Fruit fly (Drosophila melanogaster) whole organism, embryonic: ENCODE data around the gene her.

Experiments used
- B-H1 ChIP-seq: fragments of 200-800 bp; sonication (Bioruptor generic); IDR thresholded peaks from 3 replicates; pipeline ENCODE4 v1.3.6; 2022; ENCODE audit warnings: missing biosample characterization, missing genetic modification characterization
- B-H2 ChIP-seq: fragments of 200-800 bp; sonication (Bioruptor generic); optimal IDR thresholded peaks from 2 replicates; lab custom pipeline; 2018; ENCODE audit warnings: missing biosample characterization, mild to moderate bottlenecking, missing genetic modification characterization
- BtbVII ChIP-seq: fragments of 200-800 bp; sonication (Bioruptor generic); optimal IDR thresholded peaks from 3 replicates; lab custom pipeline; 2017; ENCODE audit warnings: missing biosample characterization, mild to moderate bottlenecking, missing genetic modification characterization
- CG10147 ChIP-seq: fragments of 200-800 bp; sonication (Bioruptor generic); optimal IDR thresholded peaks from 2 replicates; lab custom pipeline; 2019; ENCODE audit warnings: missing biosample characterization, mild to moderate bottlenecking, missing genetic modification characterization, moderate library complexity
- CG11085 ChIP-seq: fragments of 200-800 bp; sonication (Bioruptor generic); IDR thresholded peaks from 2 replicates; pipeline ENCODE4 v1.3.6; 2022; ENCODE audit warnings: missing biosample characterization, missing genetic modification characterization
- CG12219 ChIP-seq: fragments of 200-800 bp; sonication (Bioruptor generic); optimal IDR thresholded peaks from 3 replicates; lab custom pipeline; 2018; ENCODE audit warnings: missing biosample characterization, mild to moderate bottlenecking, missing genetic modification characterization
- CG14860 ChIP-seq: fragments of 200-800 bp; sonication (Bioruptor generic); IDR thresholded peaks from 3 replicates; pipeline ENCODE4 v1.3.6; 2022; ENCODE audit warnings: missing biosample characterization, missing genetic modification characterization; ENCODE audit not compliant: partially characterized antibody
- CG15011 ChIP-seq: fragments of 200-800 bp; sonication (Bioruptor generic); optimal IDR thresholded peaks from 3 replicates; lab custom pipeline; 2018; ENCODE audit warnings: missing biosample characterization, mild to moderate bottlenecking, missing genetic modification characterization
- CG17359 ChIP-seq: fragments of 200-800 bp; sonication (Bioruptor generic); optimal IDR thresholded peaks from 3 replicates; lab custom pipeline; 2018; ENCODE audit warnings: missing biosample characterization, mild to moderate bottlenecking, missing genetic modification characterization, moderate library complexity
- CG17568 ChIP-seq: fragments of 200-800 bp; sonication (Bioruptor generic); optimal IDR thresholded peaks from 2 replicates; lab custom pipeline; 2018; ENCODE audit warnings: missing biosample characterization, mild to moderate bottlenecking, missing genetic modification characterization, moderate library complexity
- CG18476 ChIP-seq: fragments of 200-800 bp; sonication (Bioruptor generic); optimal IDR thresholded peaks from 2 replicates; lab custom pipeline; 2016; ENCODE audit warnings: missing biosample characterization, mild to moderate bottlenecking, missing genetic modification characterization
- CG2889 ChIP-seq: fragments of 200-800 bp; sonication (Bioruptor generic); IDR thresholded peaks from 3 replicates; pipeline ENCODE4 v1.3.6; 2022; ENCODE audit warnings: missing biosample characterization, missing genetic modification characterization
- CG3065 ChIP-seq: fragments of 200-800 bp; sonication (Bioruptor generic); optimal IDR thresholded peaks from 2 replicates; lab custom pipeline; 2016; ENCODE audit warnings: missing biosample characterization, missing genetic modification characterization
- CG31388 ChIP-seq: fragments of 200-800 bp; sonication (Bioruptor generic); optimal IDR thresholded peaks from 2 replicates; lab custom pipeline; 2016; ENCODE audit warnings: missing biosample characterization, missing genetic modification characterization
- CG33557 ChIP-seq: fragments of 200-800 bp; sonication (Bioruptor generic); optimal IDR thresholded peaks from 2 replicates; lab custom pipeline; 2019; ENCODE audit warnings: missing biosample characterization, mild to moderate bottlenecking, missing genetic modification characterization, moderate library complexity
- CG3847 ChIP-seq: fragments of 200-800 bp; sonication (Bioruptor generic); IDR thresholded peaks from 2 replicates; pipeline ENCODE4 v1.3.6; 2022; ENCODE audit warnings: missing biosample characterization, missing genetic modification characterization
- CG8089 ChIP-seq: fragments of 200-800 bp; sonication (Bioruptor generic); optimal IDR thresholded peaks from 3 replicates; lab custom pipeline; 2016; ENCODE audit warnings: missing biosample characterization, missing genetic modification characterization
- CG8359 ChIP-seq: fragments of 200-800 bp; sonication (Bioruptor generic); optimal IDR thresholded peaks from 2 replicates; lab custom pipeline; 2017; ENCODE audit warnings: missing biosample characterization, mild to moderate bottlenecking, missing genetic modification characterization, borderline replicate concordance
- CG8924 ChIP-seq: fragments of 200-800 bp; optimal IDR thresholded peaks from 3 replicates; lab custom pipeline; 2019; ENCODE audit warnings: missing biosample characterization, mild to moderate bottlenecking, missing genetic modification characterization, moderate library complexity
- CG9817 ChIP-seq: fragments of 200-800 bp; sonication (Bioruptor generic); optimal IDR thresholded peaks from 2 replicates; lab custom pipeline; 2018; ENCODE audit warnings: missing biosample characterization, mild to moderate bottlenecking, missing genetic modification characterization, moderate library complexity
- CoRest ChIP-seq: fragments of 200-800 bp; sonication (Bioruptor generic); optimal IDR thresholded peaks from 3 replicates; lab custom pipeline; 2018; ENCODE audit warnings: missing biosample characterization, mild to moderate bottlenecking, missing genetic modification characterization, moderate library complexity
- D19B ChIP-seq: fragments of 200-800 bp; sonication (Bioruptor generic); optimal IDR thresholded peaks from 2 replicates; lab custom pipeline; 2017; ENCODE audit warnings: missing biosample characterization, mild to moderate bottlenecking, missing genetic modification characterization
- Deaf1 ChIP-seq: fragments of 200-800 bp; optimal IDR thresholded peaks from 3 replicates; lab custom pipeline; 2019; ENCODE audit warnings: missing biosample characterization, mild to moderate bottlenecking, missing genetic modification characterization, moderate library complexity
- MBD-R2 ChIP-seq: fragments of 200-800 bp; sonication (Bioruptor generic); IDR thresholded peaks from 2 replicates; pipeline ENCODE4 v1.3.6; 2022; ENCODE audit warnings: missing biosample characterization, missing genetic modification characterization
- Meics ChIP-seq: fragments of 200-800 bp; sonication (Bioruptor generic); optimal IDR thresholded peaks from 2 replicates; lab custom pipeline; 2017; ENCODE audit warnings: missing biosample characterization, mild to moderate bottlenecking, missing genetic modification characterization
- Mrtf ChIP-seq: fragments of 200-800 bp; sonication (Bioruptor generic); IDR thresholded peaks from 3 replicates; pipeline ENCODE4 v1.3.6; 2022; ENCODE audit warnings: missing biosample characterization, missing genetic modification characterization
- Oaz ChIP-seq: fragments of 200-800 bp; sonication (Bioruptor generic); IDR thresholded peaks from 2 replicates; pipeline ENCODE4 v1.3.6; 2022; ENCODE audit warnings: missing biosample characterization, missing genetic modification characterization
- Pdp1 ChIP-seq, 2 experiments: fragments of 200-800 bp; sonication (Bioruptor generic); optimal IDR thresholded peaks; 3 replicates each; lab custom pipeline; 2016; ENCODE audit warnings: missing biosample characterization in 2 of 2, missing genetic modification characterization in 2 of 2, mild to moderate bottlenecking in 1 of 2, moderate library complexity in 1 of 2
- Scr ChIP-seq: fragments of 200-800 bp; sonication (Bioruptor generic); IDR thresholded peaks from 2 replicates; pipeline ENCODE4 v1.3.6; 2022; ENCODE audit warnings: missing biosample characterization, missing genetic modification characterization; ENCODE audit not compliant: partially characterized antibody
- Trl ChIP-seq, 3 experiments: fragments of >200 bp in 2 of 3; fragments of 200-800 bp in 1 of 3; sonication (Bioruptor generic) in 1 of 3; optimal IDR thresholded peaks; 2 replicates in 1 of 3; 3 replicates in 2 of 3; lab custom pipeline; 2016 to 2017; ENCODE audit warnings: missing biosample characterization in 1 of 3, missing genetic modification characterization in 1 of 3
- al ChIP-seq: fragments of 200-800 bp; sonication (Bioruptor generic); IDR thresholded peaks from 2 replicates; pipeline ENCODE4 v1.3.6; 2022; ENCODE audit warnings: missing biosample characterization, missing genetic modification characterization
- aop ChIP-seq: fragments of 200-800 bp; sonication (Bioruptor generic); IDR thresholded peaks from 2 replicates; pipeline ENCODE4 v1.3.6; 2022; ENCODE audit warnings: missing biosample characterization, missing genetic modification characterization
- bbx ChIP-seq: fragments of 200-800 bp; sonication (Bioruptor generic); IDR thresholded peaks from 2 replicates; pipeline ENCODE4 v1.3.6; 2022; ENCODE audit warnings: missing biosample characterization, missing genetic modification characterization; ENCODE audit not compliant: partially characterized antibody
- bigmax ChIP-seq: fragments of 200-800 bp; sonication (Bioruptor generic); optimal IDR thresholded peaks from 2 replicates; lab custom pipeline; 2018; ENCODE audit warnings: missing biosample characterization, mild to moderate bottlenecking, missing genetic modification characterization
- br ChIP-seq: fragments of >200 bp; optimal IDR thresholded peaks from 2 replicates; lab custom pipeline; 2017
- chif ChIP-seq, 2 experiments: fragments of 200-800 bp; sonication (Bioruptor generic); optimal IDR thresholded peaks; 3 replicates each; lab custom pipeline; 2016; ENCODE audit warnings: missing biosample characterization in 2 of 2, missing genetic modification characterization in 2 of 2
- dpn ChIP-seq, 2 experiments: fragments of 200-800 bp; sonication (Bioruptor generic); optimal IDR thresholded peaks; 3 replicates each; lab custom pipeline; 2016; ENCODE audit warnings: missing biosample characterization in 2 of 2, missing genetic modification characterization in 2 of 2
- en ChIP-seq: fragments of 200-800 bp; sonication (Bioruptor generic); optimal IDR thresholded peaks from 2 replicates; lab custom pipeline; 2016; ENCODE audit warnings: missing biosample characterization, missing genetic modification characterization
- grau ChIP-seq: fragments of 200-800 bp; optimal IDR thresholded peaks from 3 replicates; lab custom pipeline; 2019; ENCODE audit warnings: missing biosample characterization, mild to moderate bottlenecking, missing genetic modification characterization, moderate library complexity
- gro ChIP-seq: fragments of 200-800 bp; sonication (Bioruptor generic); optimal IDR thresholded peaks from 2 replicates; lab custom pipeline; 2016; ENCODE audit warnings: missing biosample characterization, missing genetic modification characterization
- lbe ChIP-seq: fragments of 200-800 bp; sonication (Bioruptor generic); optimal IDR thresholded peaks from 2 replicates; lab custom pipeline; 2016; ENCODE audit warnings: missing biosample characterization, mild to moderate bottlenecking, missing genetic modification characterization
- onecut ChIP-seq: fragments of 200-800 bp; sonication (Bioruptor generic); IDR thresholded peaks from 2 replicates; pipeline ENCODE4 v1.3.6; 2022; ENCODE audit warnings: missing biosample characterization, missing genetic modification characterization
- org-1 ChIP-seq: fragments of 200-800 bp; sonication (Bioruptor generic); optimal IDR thresholded peaks from 2 replicates; lab custom pipeline; 2017; ENCODE audit warnings: missing biosample characterization, missing genetic modification characterization
- repo ChIP-seq: fragments of 200-800 bp; sonication (Bioruptor generic); optimal IDR thresholded peaks from 2 replicates; lab custom pipeline; 2016; ENCODE audit warnings: missing biosample characterization, missing genetic modification characterization
- schlank ChIP-seq: fragments of 200-800 bp; sonication (Bioruptor generic); optimal IDR thresholded peaks from 2 replicates; lab custom pipeline; 2018; ENCODE audit warnings: missing biosample characterization, mild to moderate bottlenecking, missing genetic modification characterization
- sqz ChIP-seq: fragments of 200-800 bp; sonication (Bioruptor generic); optimal IDR thresholded peaks from 3 replicates; lab custom pipeline; 2018; ENCODE audit warnings: missing biosample characterization, mild to moderate bottlenecking, missing genetic modification characterization
- stc ChIP-seq: fragments of 200-800 bp; sonication (Bioruptor generic); IDR thresholded peaks from 2 replicates; pipeline ENCODE4 v1.3.6; 2022; ENCODE audit warnings: missing biosample characterization, missing genetic modification characterization
- vnd ChIP-seq: fragments of 200-800 bp; sonication (Bioruptor generic); IDR thresholded peaks from 3 replicates; pipeline ENCODE4 v1.3.6; 2022; ENCODE audit warnings: missing biosample characterization, missing genetic modification characterization; ENCODE audit not compliant: partially characterized antibody

The her gene

DNA sequence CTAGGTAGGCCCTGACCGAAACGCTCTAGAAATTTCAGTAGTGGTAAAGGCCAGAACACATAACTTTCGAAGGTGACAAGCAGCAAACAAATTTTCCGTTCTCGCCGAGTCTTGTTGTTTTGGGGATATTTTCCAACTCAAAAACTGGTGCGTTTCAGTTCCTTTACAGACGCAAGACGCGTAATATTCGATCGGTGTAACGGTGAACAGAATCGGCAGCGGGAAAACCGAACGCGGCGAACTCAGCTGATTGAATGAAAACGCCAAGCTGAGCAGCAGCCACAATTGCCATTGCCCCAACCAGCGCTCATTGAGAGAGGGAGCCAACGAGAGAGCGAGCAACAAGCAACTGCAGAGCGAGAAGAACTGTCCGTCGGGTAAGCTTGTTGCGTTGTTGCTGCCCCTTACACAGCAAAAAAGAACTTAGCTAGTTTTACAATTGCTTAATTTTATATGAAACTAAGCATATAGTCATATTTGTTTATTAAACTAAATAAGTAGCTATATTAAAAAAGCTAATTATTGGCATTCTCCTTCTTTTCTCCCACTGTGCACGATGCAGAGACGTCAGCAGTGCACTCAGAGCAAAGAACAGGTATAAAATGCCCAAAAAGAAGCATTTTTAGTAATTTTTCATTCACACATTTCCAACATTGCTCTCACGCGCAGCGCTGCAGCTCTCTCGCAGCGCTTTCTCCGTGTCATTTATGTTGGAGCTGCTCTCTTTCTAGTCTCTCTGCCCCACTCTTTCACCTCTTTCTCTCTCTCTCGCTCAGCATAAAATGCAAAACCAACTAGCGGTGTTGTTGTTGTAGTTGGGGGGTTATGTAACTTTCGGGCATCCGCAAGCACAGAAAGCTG lies 39.1 kb downstream of the her start, which contains the start of the genes Cyt-c-d and CG31808 (continued):
- TF ChIP-seq Trl (optimal IDR thresholded peaks at IDR 0.05; lab: Kevin White, UChicago) (peak; percentile 93 to 94), Trl (GFP tag; optimal IDR thresholded peaks at IDR 0.05; lab: Kevin White, UChicago) (peak; percentile 85), MBD-R2 (peak; percentile 86), Deaf1 (tag; lab: Kevin White, UChicago) (peak; percentile 83), onecut (GFP tag; lab: Robert Waterston, UW) (peak; percentile 94), repo (GFP tag; lab: Kevin White, UChicago) (peak; percentile 88), Mrtf (GFP tag; lab: Robert Waterston, UW) (peak; percentile 96), CG8089 (GFP tag; lab: Kevin White, UChicago) (peak; percentile 87), CG31388 (GFP tag; lab: Kevin White, UChicago) (peak; percentile 90), Oaz (GFP tag; lab: Robert Waterston, UW) (peak; percentile 94), Pdp1 (GFP tag; optimal IDR thresholded peaks at IDR 0.05; lab: Kevin White, UChicago) (peak; percentile 95 to 98), Meics (GFP tag; lab: Kevin White, UChicago) (peak; percentile 95), CG8359 (GFP tag; lab: Kevin White, UChicago) (peak; percentile 92), bbx (GFP tag; lab: Robert Waterston, UW) (peak; percentile 63), schlank (tag; lab: Kevin White, UChicago) (peak; percentile 70), CG2889 (GFP tag; lab: Robert Waterston, UW) (peak; percentile 95), D19B (GFP tag; lab: Kevin White, UChicago) (peak; percentile 78), CG17568 (GFP tag; lab: Kevin White, UChicago) (peak; percentile 95), CG9817 (tag; lab: Kevin White, UChicago) (peak; percentile 92), CG12219 (GFP tag; lab: Kevin White, UChicago) (peak; percentile 97), CG18476 (GFP tag; lab: Kevin White, UChicago) (peak; percentile 96), CG3847 (GFP tag; lab: Robert Waterston, UW) (peak; percentile 93), aop (GFP tag; lab: Robert Waterston, UW) (peak; percentile 90), CG14860 (GFP tag; lab: Robert Waterston, UW) (0 out of 3 replicates have a peak, but pooled peaks have one; percentile 12), BtbVII (GFP tag; lab: Kevin White, UChicago) (peak; percentile 95), dpn (GFP tag; optimal IDR thresholded peaks at IDR 0.05; lab: Kevin White, UChicago) (peak; percentile 95 to 97), Scr (GFP tag; lab: Robert Waterston, UW) (no peak), CG8924 (tag; lab: Kevin White, UChicago) (peak; percentile 98), B-H1 (peak; percentile 95), CG15011 (peak; percentile 92), grau (tag; lab: Kevin White, UChicago) (peak; percentile 96), gro (GFP tag; lab: Kevin White, UChicago) (peak; percentile 82), B-H2 (GFP tag; lab: Kevin White, UChicago) (peak; percentile 63), CG10147 (GFP tag; lab: Kevin White, UChicago) (peak; percentile 85), en (GFP tag; lab: Kevin White, UChicago) (peak; percentile 85), al (GFP tag; lab: Robert Waterston, UW) (peak; percentile 85), CG3065 (GFP tag; lab: Kevin White, UChicago) (peak; percentile 89), sqz (GFP tag; lab: Kevin White, UChicago) (peak; percentile 91), stc (GFP tag; lab: Robert Waterston, UW) (peak; percentile 98), org-1 (peak; percentile 97), CG33557 (peak; percentile 92), lbe (GFP tag; lab: Kevin White, UChicago) (peak; percentile 93), vnd (GFP tag; lab: Robert Waterston, UW) (no peak), br (no peak), CoRest (tag; lab: Kevin White, UChicago) (peak; percentile 96), CG17359 (tag; lab: Kevin White, UChicago) (peak; percentile 98), CG11085 (peak; percentile 85), bigmax (peak; percentile 48), chif (GFP tag; optimal IDR thresholded peaks at IDR 0.05; lab: Kevin White, UChicago) (peak; percentile 94 to 96)
